Worm (Caenorhabditis elegans): ENCODE data around the gene srz-15.

DNA sequence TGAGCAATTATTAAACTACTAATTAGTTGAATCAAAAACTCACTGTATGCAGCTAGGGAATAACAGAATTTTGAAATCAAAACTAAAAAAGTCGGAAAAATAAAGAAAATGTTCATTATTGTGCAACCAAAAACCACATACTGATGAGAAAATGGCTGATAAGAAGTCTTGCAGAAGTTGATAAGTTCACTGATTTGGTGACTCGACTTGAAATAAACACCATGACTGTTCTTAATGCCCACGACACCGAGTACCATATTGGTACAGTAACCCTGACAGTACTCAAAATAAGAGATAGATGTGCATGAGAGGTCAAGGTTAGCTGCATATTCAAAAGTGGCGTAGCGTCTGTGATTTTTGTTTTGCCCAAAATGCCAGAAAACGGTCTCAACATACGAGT lies 29.6 kb upstream of the srz-15 start:
- TF ChIP-seq him-1 (tag; optimal IDR thresholded peaks at IDR 0.05), result no peak
- TF ChIP-seq W03F9.2 (tag; optimal IDR thresholded peaks at IDR 0.05), result no peak
